Worm (Caenorhabditis elegans): Measurements from ENCODE around the gene unc-6.

Gene unc-6

ce11 chrX:6904064-6904771 is 14.7 kb downstream of the unc-6 start, which contains the start of gene sid-5:
sid-5 (plus strand) TSS chrX:6904721.
- peak; percentile 56 for TF ChIP-seq hlh-1 (tag; optimal IDR thresholded peaks at IDR 0.05)
- no peak for TF ChIP-seq ceh-43 (GFP tag; optimal IDR thresholded peaks at IDR 0.05)

ce11 chrX:6905581-6905980 is 16.1 kb downstream of the unc-6 start:
- TF ChIP-seq elt-3 (tag; optimal IDR thresholded peaks at IDR 0.05): no peak
- TF ChIP-seq unc-39 (tag; optimal IDR thresholded peaks at IDR 0.05): no peak
- TF ChIP-seq mep-1 (tag; optimal IDR thresholded peaks at IDR 0.05): no peak
- TF ChIP-seq nhr-12 (tag; optimal IDR thresholded peaks at IDR 0.05): no peak
- no peak for TF ChIP-seq bed-3 (GFP tag; optimal IDR thresholded peaks at IDR 0.05)
- TF ChIP-seq mls-2 (tag; optimal IDR thresholded peaks at IDR 0.05): no peak
- TF ChIP-seq blmp-1 (tag; optimal IDR thresholded peaks at IDR 0.05): no peak
- TF ChIP-seq unc-62 (GFP tag; optimal IDR thresholded peaks at IDR 0.05): no peak
- no peak for TF ChIP-seq ztf-11 (tag; optimal IDR thresholded peaks at IDR 0.05)
- no peak for TF ChIP-seq unc-120 (tag; optimal IDR thresholded peaks at IDR 0.05; ENCODE audit: poor library complexity, severe bottlenecking)
- TF ChIP-seq ces-1 (GFP tag; optimal IDR thresholded peaks at IDR 0.05): no peak
- no peak for TF ChIP-seq drap-1 (GFP tag; optimal IDR thresholded peaks at IDR 0.05)
- no peak for TF ChIP-seq snpc-4 (tag; optimal IDR thresholded peaks at IDR 0.05)

- no peak for TF ChIP-seq ceh-39 (tag; optimal IDR thresholded peaks at IDR 0.05)
- TF ChIP-seq nhr-76 (tag; optimal IDR thresholded peaks at IDR 0.05): no peak
- no peak for TF ChIP-seq pha-4 (tag; optimal IDR thresholded peaks at IDR 0.05)
- no peak for TF ChIP-seq nhr-12 (tag; optimal IDR thresholded peaks at IDR 0.05)
- no peak for TF ChIP-seq tbx-8 (GFP tag; optimal IDR thresholded peaks at IDR 0.05)
- no peak for TF ChIP-seq unc-39 (tag; optimal IDR thresholded peaks at IDR 0.05)
- no peak for TF ChIP-seq ham-2 (GFP tag; optimal IDR thresholded peaks at IDR 0.05)
- no peak for TF ChIP-seq mep-1 (tag; optimal IDR thresholded peaks at IDR 0.05)
- TF ChIP-seq sptf-1 (tag; optimal IDR thresholded peaks at IDR 0.05): no peak
- TF ChIP-seq ceh-43 (GFP tag; optimal IDR thresholded peaks at IDR 0.05): no peak
- no peak for TF ChIP-seq sem-2 (GFP tag; optimal IDR thresholded peaks at IDR 0.05)
- TF ChIP-seq lin-32 (GFP tag; optimal IDR thresholded peaks at IDR 0.05): no peak
- TF ChIP-seq cnd-1 (tag; optimal IDR thresholded peaks at IDR 0.05): no peak
- no peak for TF ChIP-seq flh-1 (GFP tag; optimal IDR thresholded peaks at IDR 0.05)
- TF ChIP-seq elt-1 (tag; optimal IDR thresholded peaks at IDR 0.05; ENCODE audit: borderline replicate concordance, insufficient read depth): no peak
- no peak for TF ChIP-seq nhr-2 (tag; optimal IDR thresholded peaks at IDR 0.05)
- TF ChIP-seq hlh-1 (tag; optimal IDR thresholded peaks at IDR 0.05): no peak
- no peak for TF ChIP-seq bed-3 (GFP tag; optimal IDR thresholded peaks at IDR 0.05)
These were observed 24.5 kb downstream of the unc-6 start, which contains the start of gene nhx-4 for ce11 chrX:6913989-6914388. nhx-4 (plus strand) TSS chrX:6914289.

- TF ChIP-seq pha-4 (tag; optimal IDR thresholded peaks at IDR 0.05) (no peak), nhr-28 (tag; optimal IDR thresholded peaks at IDR 0.05) (no peak), nhr-2 (tag; optimal IDR thresholded peaks at IDR 0.05) (peak; percentile 11), ceh-83 (GFP tag; optimal IDR thresholded peaks at IDR 0.05) (no peak), hlh-1 (tag; optimal IDR thresholded peaks at IDR 0.05) (peak; percentile 95), cnd-1 (tag; optimal IDR thresholded peaks at IDR 0.05) (no peak), blmp-1 (tag; optimal IDR thresholded peaks at IDR 0.05) (no peak), nhr-76 (tag; optimal IDR thresholded peaks at IDR 0.05) (no peak)
These were observed 25.8 kb downstream of the unc-6 start for ce11 chrX:6915279-6915678.

- no peak for TF ChIP-seq elt-1 (tag; optimal IDR thresholded peaks at IDR 0.05; ENCODE audit: borderline replicate concordance, insufficient read depth)
- no peak for TF ChIP-seq ceh-39 (tag; optimal IDR thresholded peaks at IDR 0.05)
- TF ChIP-seq nhr-2 (tag; optimal IDR thresholded peaks at IDR 0.05): no peak
- TF ChIP-seq nhr-237 (tag; optimal IDR thresholded peaks at IDR 0.05): no peak
- TF ChIP-seq pha-4 (tag; optimal IDR thresholded peaks at IDR 0.05): no peak
- no peak for TF ChIP-seq snpc-4 (tag; optimal IDR thresholded peaks at IDR 0.05)
- no peak for TF ChIP-seq unc-120 (tag; optimal IDR thresholded peaks at IDR 0.05; ENCODE audit: poor library complexity, severe bottlenecking)
- TF ChIP-seq nhr-76 (tag; optimal IDR thresholded peaks at IDR 0.05): no peak
These were observed 26.7 kb downstream of the unc-6 start for ce11 chrX:6916150-6916549.
